Worm (Caenorhabditis elegans): Measurements from ENCODE around the gene epg-4.
A peak's percentile ranks its signal among the peaks of the same experiment; 100 is the strongest.

epg-4 gene

DNA sequence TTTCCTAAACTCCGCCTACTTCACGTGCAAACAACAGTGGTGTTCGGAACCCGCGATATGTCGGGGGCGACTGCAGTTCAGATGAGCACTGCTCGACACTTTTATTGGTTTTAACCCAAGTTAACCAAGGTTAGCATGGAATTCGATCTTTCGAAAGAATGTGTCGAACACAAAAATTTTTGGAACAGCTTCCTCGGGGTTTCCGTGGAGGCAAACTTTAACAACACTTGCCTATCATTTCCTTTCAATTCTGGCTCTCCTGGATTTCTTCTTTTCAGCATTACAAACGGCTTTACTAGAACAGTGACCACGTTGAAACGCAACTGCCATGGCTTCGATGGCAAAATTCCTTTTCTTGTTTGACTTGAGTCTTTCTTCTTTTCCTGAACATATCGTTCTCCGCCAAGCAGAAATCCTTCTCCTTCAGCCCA is 40.7 kb upstream of the epg-4 start (continued):
- TF ChIP-seq daf-12 (tag; optimal IDR thresholded peaks at IDR 0.05) (no peak), mxl-3 (GFP tag; optimal IDR thresholded peaks at IDR 0.05) (peak; percentile 68), ceh-28 (tag; optimal IDR thresholded peaks at IDR 0.05) (no peak), unc-130 (GFP tag; optimal IDR thresholded peaks at IDR 0.05) (peak; percentile 24), aha-1 (tag) (peak; percentile 65), mdl-1 (tag; optimal IDR thresholded peaks at IDR 0.05) (peak; percentile 74 to 78), ces-1 (GFP tag; optimal IDR thresholded peaks at IDR 0.05) (no peak), fos-1 (tag; optimal IDR thresholded peaks at IDR 0.05) (no peak), spr-3 (GFP tag; optimal IDR thresholded peaks at IDR 0.05) (peak; percentile 52), lin-38 (GFP tag; IDR thresholded peaks at IDR 0.05) (peak; percentile 68), hmg-1.1 (GFP tag; IDR thresholded peaks at IDR 0.05) (peak; percentile 27; the same call in 1 of the 2 replicates), D1046.2 (GFP tag; IDR thresholded peaks at IDR 0.05) (0 out of 2 replicates have a peak, but pooled peaks have one; percentile 58), nhr-42 (GFP tag; IDR thresholded peaks at IDR 0.05) (peak; percentile 68; the same call in 1 of the 2 replicates), F26F4.8 (GFP tag; conservative IDR thresholded peaks at IDR 0.05) (no peak), php-3 (GFP tag; IDR thresholded peaks at IDR 0.05) (peak; percentile 89), pha-4 (GFP tag; IDR thresholded peaks at IDR 0.05) (peak; percentile 63; the same call in 1 of the 2 replicates), pha-4 (tag; optimal IDR thresholded peaks at IDR 0.05) (no peak), madf-9 (GFP tag; conservative IDR thresholded peaks at IDR 0.05) (peak; percentile 12; the same call in 1 of the 2 replicates), lin-29 (GFP tag; IDR thresholded peaks at IDR 0.05) (no peak), set-16 (GFP tag; IDR thresholded peaks at IDR 0.05) (no peak), dmd-6 (GFP tag; IDR thresholded peaks at IDR 0.05) (peak; percentile 70), nhr-10 (tag; optimal IDR thresholded peaks at IDR 0.05) (peak; percentile 66), F10B5.3 (tag; optimal IDR thresholded peaks at IDR 0.05) (peak; percentile 22), egl-43 (GFP tag; IDR thresholded peaks at IDR 0.05) (peak; percentile 54), lir-3 (tag; optimal IDR thresholded peaks at IDR 0.05) (no peak), pqm-1 (tag; optimal IDR thresholded peaks at IDR 0.05) (peak; percentile 53), zip-11 (GFP tag; IDR thresholded peaks at IDR 0.05) (no peak), lin-15B (tag; optimal IDR thresholded peaks at IDR 0.05) (peak; percentile 28), nhr-48 (tag; optimal IDR thresholded peaks at IDR 0.05) (peak; percentile 50), aly-2 (tag; optimal IDR thresholded peaks at IDR 0.05) (no peak), lin-13 (GFP tag; optimal IDR thresholded peaks at IDR 0.05) (peak; percentile 54), hlh-30 (tag; optimal IDR thresholded peaks at IDR 0.05; ENCODE audit: insufficient read depth) (peak; percentile 72), T26A8.4 (GFP tag; IDR thresholded peaks at IDR 0.05) (peak; percentile 91), nhr-111 (GFP tag; optimal IDR thresholded peaks at IDR 0.05) (peak; percentile 17), unc-39 (tag; optimal IDR thresholded peaks at IDR 0.05) (no peak), Y75B8A.6 (GFP tag; IDR thresholded peaks at IDR 0.05) (peak; percentile 69; the same call in 1 of the 2 replicates), duxl-1 (tag; optimal IDR thresholded peaks at IDR 0.05; ENCODE audit: poor library complexity) (peak; percentile 82), dmd-8 (GFP tag; IDR thresholded peaks at IDR 0.05) (no peak), dpl-1 (GFP tag; optimal IDR thresholded peaks at IDR 0.05) (peak; percentile 33), ZK546.5 (tag; optimal IDR thresholded peaks at IDR 0.05) (peak in 1 of 2 experiments; percentile 25), Y48G9A.11 (GFP tag; IDR thresholded peaks at IDR 0.05) (peak; percentile 84), zip-2 (tag; optimal IDR thresholded peaks at IDR 0.05) (peak; percentile 42), ceh-44 (GFP tag; IDR thresholded peaks at IDR 0.05) (no peak), ztf-11 (tag; optimal IDR thresholded peaks at IDR 0.05) (no peak), lin-39 (tag; optimal IDR thresholded peaks at IDR 0.05) (no peak), cey-2 (tag; optimal IDR thresholded peaks at IDR 0.05; ENCODE audit: borderline replicate concordance, insufficient read depth) (no peak), spr-1 (tag; optimal IDR thresholded peaks at IDR 0.05) (peak; percentile 67), arid-1 (GFP tag; conservative IDR thresholded peaks at IDR 0.05) (peak; percentile 70), snpc-4 (tag; optimal IDR thresholded peaks at IDR 0.05) (peak; percentile 88), nhr-28 (tag; optimal IDR thresholded peaks at IDR 0.05) (peak; percentile 57), zag-1 (tag; optimal IDR thresholded peaks at IDR 0.05) (no peak), gei-8 (GFP tag; optimal IDR thresholded peaks at IDR 0.05) (no peak)
